Worm (Caenorhabditis elegans): ENCODE data around the gene rnp-5.

DNA sequence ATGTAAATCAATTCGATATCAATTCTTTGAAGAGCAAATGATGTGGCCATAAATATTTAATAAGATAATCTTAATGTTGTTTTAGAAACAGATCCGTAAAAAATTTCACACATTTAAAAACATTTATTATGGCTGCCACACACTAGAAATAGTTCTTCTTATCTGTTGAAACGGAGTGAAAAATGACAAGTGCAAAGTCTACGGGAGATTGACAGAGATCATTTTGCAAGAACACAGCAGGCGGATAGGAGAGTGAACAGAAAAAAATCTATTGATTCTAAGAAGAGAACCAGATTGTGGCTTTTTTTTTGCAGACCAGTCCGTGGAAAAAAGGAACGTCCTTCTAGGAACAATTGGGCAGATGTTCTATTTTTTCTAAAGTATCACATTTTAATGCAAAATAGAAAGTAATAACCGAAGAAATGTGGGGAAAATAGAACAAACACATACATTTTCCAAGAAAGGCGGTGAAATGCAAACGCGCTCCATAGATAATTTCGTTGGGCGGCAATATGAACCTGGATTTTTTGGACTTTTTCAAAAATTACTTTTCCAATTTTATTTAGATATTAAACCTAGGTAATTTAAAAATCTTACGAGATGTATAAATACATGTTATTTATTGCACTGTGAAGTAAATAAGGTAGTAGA, 48.0 kb upstream of the rnp-5 start:
- TF ChIP-seq elt-4 (tag; optimal IDR thresholded peaks at IDR 0.05) (no peak), ztf-16 (tag; optimal IDR thresholded peaks at IDR 0.05) (no peak), ceh-45 (GFP tag; IDR thresholded peaks at IDR 0.05) (no peak), ama-1 (optimal IDR thresholded peaks at IDR 0.05) (no peak), unc-42 (tag; optimal IDR thresholded peaks at IDR 0.05) (no peak), npax-4 (tag; optimal IDR thresholded peaks at IDR 0.05) (no peak), ceh-2 (tag; optimal IDR thresholded peaks at IDR 0.05) (no peak), dve-1 (tag; optimal IDR thresholded peaks at IDR 0.05) (no peak), T23F11.4 (GFP tag; optimal IDR thresholded peaks at IDR 0.05) (no peak), sox-4 (tag; optimal IDR thresholded peaks at IDR 0.05) (no peak), hlh-30 (tag; optimal IDR thresholded peaks at IDR 0.05; ENCODE audit: insufficient read depth) (no peak), ceh-31 (tag; optimal IDR thresholded peaks at IDR 0.05) (no peak), dmd-4 (tag; optimal IDR thresholded peaks at IDR 0.05; ENCODE audit: borderline replicate concordance) (no peak)
